Worm (Caenorhabditis elegans): Measurements from ENCODE around the gene unc-30.

DNA sequence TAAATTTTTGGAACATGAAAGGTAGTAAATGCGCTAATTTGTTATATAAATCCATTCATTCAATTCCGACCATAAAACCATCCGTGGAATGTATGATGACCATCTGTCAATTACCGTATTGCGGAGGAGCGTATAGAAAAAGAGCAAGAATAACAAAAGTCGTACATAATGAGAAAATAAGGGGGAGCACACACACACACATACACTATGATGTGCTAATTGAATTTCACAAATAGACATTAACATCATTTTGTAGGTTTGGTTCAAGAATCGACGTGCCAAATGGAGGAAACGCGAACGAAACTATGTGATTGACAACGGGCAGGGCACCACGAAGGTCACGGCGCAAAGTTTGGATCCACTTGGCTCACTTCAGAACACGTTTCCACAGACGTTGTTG lies 2.6 kb downstream of the unc-30 start:
- TF ChIP-seq skn-1 (tag; optimal IDR thresholded peaks at IDR 0.05) = no peak
- TF ChIP-seq mep-1 (tag; optimal IDR thresholded peaks at IDR 0.05) = no peak
- no peak for TF ChIP-seq jun-1 (tag; optimal IDR thresholded peaks at IDR 0.05)
- no peak for TF ChIP-seq pqm-1 (tag; optimal IDR thresholded peaks at IDR 0.05)
- TF ChIP-seq unc-62 (GFP tag; optimal IDR thresholded peaks at IDR 0.05) = no peak
- no peak for TF ChIP-seq lsy-2 (tag; optimal IDR thresholded peaks at IDR 0.05)
- no peak for TF ChIP-seq alr-1 (tag; optimal IDR thresholded peaks at IDR 0.05; ENCODE audit: borderline replicate concordance)
- no peak for TF ChIP-seq snpc-4 (tag; optimal IDR thresholded peaks at IDR 0.05)
- TF ChIP-seq hlh-4 (tag; optimal IDR thresholded peaks at IDR 0.05) = no peak
